1 fruit fly cellular context compared by ENCODE assay signal in genomic region chr3R:23239934-23240632, dm6.
TF ChIP-seq lines count a peak whose summit lies in the region.

No protein-coding gene starts in this region.

TF ChIP-seq in whole organism, embryonic, 481 proteins besides CTCF, POLR2A, EP300 and RAD21 (continued from another document):
- TF ChIP-seq CG10462 (GFP tag; optimal IDR thresholded peaks at IDR 0.05; lab: Kevin White, UChicago), result no peak
- TF ChIP-seq sim (GFP tag; IDR thresholded peaks at IDR 0.05; lab: Robert Waterston, UW), result no peak
- TF ChIP-seq Eip74EF (GFP tag; optimal IDR thresholded peaks at IDR 0.05; lab: Kevin White, UChicago), result peak in 1 of 2 experiments; percentile 70
- no peak for TF ChIP-seq ac (GFP tag; optimal IDR thresholded peaks at IDR 0.05; lab: Kevin White, UChicago)
- no peak for TF ChIP-seq CG2889 (GFP tag; IDR thresholded peaks at IDR 0.05; lab: Robert Waterston, UW)
- TF ChIP-seq BtbVII (GFP tag; optimal IDR thresholded peaks at IDR 0.05; lab: Kevin White, UChicago), result peak; percentile 67
- no peak for TF ChIP-seq ab (GFP tag; optimal IDR thresholded peaks at IDR 0.05; lab: Kevin White, UChicago)
- TF ChIP-seq Elba2 (GFP tag; optimal IDR thresholded peaks at IDR 0.05; lab: Kevin White, UChicago), result no peak
- peak; percentile 55 for TF ChIP-seq CG4360 (GFP tag; IDR thresholded peaks at IDR 0.05; lab: Robert Waterston, UW)
- peak; percentile 51 for TF ChIP-seq org-1 (GFP tag; optimal IDR thresholded peaks at IDR 0.05; lab: Kevin White, UChicago)
- no peak for TF ChIP-seq inv (GFP tag; IDR thresholded peaks at IDR 0.05; lab: Robert Waterston, UW; ENCODE audit: partially characterized antibody)
- TF ChIP-seq fd96Cb (tag; optimal IDR thresholded peaks at IDR 0.05; lab: Kevin White, UChicago), result peak; percentile 75
- TF ChIP-seq trem (tag; optimal IDR thresholded peaks at IDR 0.05; lab: Kevin White, UChicago), result peak; percentile 29
- TF ChIP-seq p53 (GFP tag; optimal IDR thresholded peaks at IDR 0.05; lab: Kevin White, UChicago), result no peak
- TF ChIP-seq CG31441 (GFP tag; IDR thresholded peaks at IDR 0.05; lab: Robert Waterston, UW), result peak; percentile 76
- TF ChIP-seq ase (GFP tag; IDR thresholded peaks at IDR 0.05; lab: Robert Waterston, UW), result no peak
- TF ChIP-seq Dref (GFP tag; IDR thresholded peaks at IDR 0.05; lab: Robert Waterston, UW), result no peak
- TF ChIP-seq stwl (tag; optimal IDR thresholded peaks at IDR 0.05; lab: Kevin White, UChicago), result no peak
- TF ChIP-seq sd (tag; optimal IDR thresholded peaks at IDR 0.05; lab: Kevin White, UChicago), result peak; percentile 24
- TF ChIP-seq CG11085 (GFP tag; IDR thresholded peaks at IDR 0.05; lab: Robert Waterston, UW), result 0 out of 2 replicates have a peak, but pooled peaks have one; percentile 10
- no peak for TF ChIP-seq pb (GFP tag; optimal IDR thresholded peaks at IDR 0.05; lab: Kevin White, UChicago)
- peak; percentile 70; the same call in 1 of the 2 replicates for TF ChIP-seq seq (GFP tag; IDR thresholded peaks at IDR 0.05; lab: Robert Waterston, UW)
- TF ChIP-seq CG15011 (GFP tag; optimal IDR thresholded peaks at IDR 0.05; lab: Kevin White, UChicago), result peak; percentile 46
- peak; percentile 56; the same call in 1 of the 3 replicates for TF ChIP-seq CG11093 (GFP tag; IDR thresholded peaks at IDR 0.05; lab: Robert Waterston, UW)
- no peak for TF ChIP-seq Scr (GFP tag; IDR thresholded peaks at IDR 0.05; lab: Robert Waterston, UW; ENCODE audit: partially characterized antibody)
- TF ChIP-seq ap (GFP tag; IDR thresholded peaks at IDR 0.05; lab: Robert Waterston, UW), result 0 out of 2 replicates have a peak, but pooled peaks have one; percentile 22
- peak; percentile 19 for TF ChIP-seq tup (GFP tag; optimal IDR thresholded peaks at IDR 0.05; lab: Kevin White, UChicago)
- no peak for TF ChIP-seq Stat92E (GFP tag; optimal IDR thresholded peaks at IDR 0.05; lab: Kevin White, UChicago)
- TF ChIP-seq Dp (GFP tag; optimal IDR thresholded peaks at IDR 0.05; lab: Kevin White, UChicago), result no peak
- no peak for TF ChIP-seq CG12236 (GFP tag; optimal IDR thresholded peaks at IDR 0.05; lab: Kevin White, UChicago)
- no peak for TF ChIP-seq CG15479 (GFP tag; optimal IDR thresholded peaks at IDR 0.05; lab: Kevin White, UChicago)
- peak; percentile 71 for TF ChIP-seq unpg (GFP tag; optimal IDR thresholded peaks at IDR 0.05; lab: Kevin White, UChicago)
- peak; percentile 72 for TF ChIP-seq CG11247 (GFP tag; IDR thresholded peaks at IDR 0.05; lab: Robert Waterston, UW)
- no peak for TF ChIP-seq CG5953 (GFP tag; IDR thresholded peaks at IDR 0.05; lab: Robert Waterston, UW)
- peak; percentile 73 for TF ChIP-seq caup (GFP tag; optimal IDR thresholded peaks at IDR 0.05; lab: Kevin White, UChicago; ENCODE audit: severe bottlenecking)
- TF ChIP-seq CG17385 (GFP tag; optimal IDR thresholded peaks at IDR 0.05; lab: Kevin White, UChicago), result peak; percentile 61
- TF ChIP-seq rib (GFP tag; IDR thresholded peaks at IDR 0.05; lab: Robert Waterston, UW), result no peak
- peak; percentile 35 for TF ChIP-seq pnt (GFP tag; optimal IDR thresholded peaks at IDR 0.05; lab: Kevin White, UChicago)
- peak; percentile 65 for TF ChIP-seq lilli (GFP tag; optimal IDR thresholded peaks at IDR 0.05; lab: Kevin White, UChicago)
- 0 out of 3 replicates have a peak, but pooled peaks have one; percentile 30 for TF ChIP-seq H15 (GFP tag; IDR thresholded peaks at IDR 0.05; lab: Robert Waterston, UW)
- no peak for TF ChIP-seq crol (GFP tag; IDR thresholded peaks at IDR 0.05; lab: Robert Waterston, UW)
- TF ChIP-seq CG7987 (GFP tag; optimal IDR thresholded peaks at IDR 0.05; lab: Kevin White, UChicago), result no peak
- peak; percentile 35 for TF ChIP-seq Hsf (GFP tag; optimal IDR thresholded peaks at IDR 0.05; lab: Kevin White, UChicago)
- no peak for TF ChIP-seq CG17568 (GFP tag; optimal IDR thresholded peaks at IDR 0.05; lab: Kevin White, UChicago)
- TF ChIP-seq gsb (GFP tag; IDR thresholded peaks at IDR 0.05; lab: Robert Waterston, UW), result no peak
- TF ChIP-seq ci (GFP tag; IDR thresholded peaks at IDR 0.05; lab: Robert Waterston, UW), result peak; percentile 85
- no peak for TF ChIP-seq unc-4 (GFP tag; IDR thresholded peaks at IDR 0.05; lab: Robert Waterston, UW; ENCODE audit: partially characterized antibody)
- TF ChIP-seq CG7963 (GFP tag; IDR thresholded peaks at IDR 0.05; lab: Robert Waterston, UW; ENCODE audit: partially characterized antibody), result no peak
- peak; percentile 76 for TF ChIP-seq zfh1 (GFP tag; IDR thresholded peaks at IDR 0.05; lab: Robert Waterston, UW)
- TF ChIP-seq Atf-2 (GFP tag; optimal IDR thresholded peaks at IDR 0.05; lab: Kevin White, UChicago), result no peak
- no peak for TF ChIP-seq jigr1 (GFP tag; IDR thresholded peaks at IDR 0.05; lab: Robert Waterston, UW)
- TF ChIP-seq CG11696 (GFP tag; IDR thresholded peaks at IDR 0.05; lab: Robert Waterston, UW), result 0 out of 2 replicates have a peak, but pooled peaks have one; percentile 10
- peak; percentile 23 for TF ChIP-seq oc (tag; optimal IDR thresholded peaks at IDR 0.05; lab: Kevin White, UChicago)
- TF ChIP-seq E2f2 (GFP tag; IDR thresholded peaks at IDR 0.05; lab: Robert Waterston, UW), result peak; percentile 53; the same call in 1 of the 2 replicates
- TF ChIP-seq CG1602 (GFP tag; optimal IDR thresholded peaks at IDR 0.05; lab: Kevin White, UChicago), result peak; percentile 20
- no peak for TF ChIP-seq chn (GFP tag; optimal IDR thresholded peaks at IDR 0.05; lab: Kevin White, UChicago)
- TF ChIP-seq Camta (GFP tag; optimal IDR thresholded peaks at IDR 0.05; lab: Kevin White, UChicago), result peak; percentile 27
- peak; percentile 21; the same call in 1 of the 2 replicates for TF ChIP-seq CG31224 (GFP tag; IDR thresholded peaks at IDR 0.05; lab: Robert Waterston, UW)
- peak; percentile 73 for TF ChIP-seq lmd (GFP tag; IDR thresholded peaks at IDR 0.05; lab: Robert Waterston, UW)
- TF ChIP-seq ham (GFP tag; IDR thresholded peaks at IDR 0.05; lab: Robert Waterston, UW), result no peak
- no peak for TF ChIP-seq Tbp (GFP tag; optimal IDR thresholded peaks at IDR 0.05; lab: Kevin White, UChicago)
- TF ChIP-seq CG3065 (GFP tag; optimal IDR thresholded peaks at IDR 0.05; lab: Kevin White, UChicago), result no peak
- TF ChIP-seq Sry-β (GFP tag; optimal IDR thresholded peaks at IDR 0.05; lab: Kevin White, UChicago), result no peak
- TF ChIP-seq Six4 (GFP tag; optimal IDR thresholded peaks at IDR 0.05; lab: Kevin White, UChicago), result peak; percentile 28
- TF ChIP-seq cwo (GFP tag; optimal IDR thresholded peaks at IDR 0.05; lab: Kevin White, UChicago), result peak; percentile 64
- peak; percentile 64 for TF ChIP-seq CG6272 (GFP tag; IDR thresholded peaks at IDR 0.05; lab: Robert Waterston, UW)
- TF ChIP-seq CG12391 (tag; optimal IDR thresholded peaks at IDR 0.05; lab: Kevin White, UChicago), result no peak
- TF ChIP-seq CG9609 (GFP tag; optimal IDR thresholded peaks at IDR 0.05; lab: Kevin White, UChicago), result peak; percentile 26
- TF ChIP-seq ro (GFP tag; IDR thresholded peaks at IDR 0.05; lab: Robert Waterston, UW), result no peak
- TF ChIP-seq ssp (GFP tag; IDR thresholded peaks at IDR 0.05; lab: Robert Waterston, UW), result peak; percentile 49
- no peak for TF ChIP-seq dimm (GFP tag; IDR thresholded peaks at IDR 0.05; lab: Robert Waterston, UW)
- TF ChIP-seq CG15269 (tag; optimal IDR thresholded peaks at IDR 0.05; lab: Kevin White, UChicago), result peak; percentile 62
- TF ChIP-seq CG34376 (GFP tag; optimal IDR thresholded peaks at IDR 0.05; lab: Kevin White, UChicago), result no peak
- TF ChIP-seq CG9437 (GFP tag; optimal IDR thresholded peaks at IDR 0.05; lab: Kevin White, UChicago), result peak; percentile 36
- peak; percentile 11 for TF ChIP-seq Nf-YB (GFP tag; optimal IDR thresholded peaks at IDR 0.05; lab: Kevin White, UChicago)
- TF ChIP-seq CG14710 (tag; optimal IDR thresholded peaks at IDR 0.05; lab: Kevin White, UChicago), result peak; percentile 48
- peak; percentile 25 for TF ChIP-seq maf-S (GFP tag; optimal IDR thresholded peaks at IDR 0.05; lab: Kevin White, UChicago)
- TF ChIP-seq CG2129 (GFP tag; IDR thresholded peaks at IDR 0.05; lab: Robert Waterston, UW; ENCODE audit: partially characterized antibody), result no peak
- TF ChIP-seq fd3F (GFP tag; optimal IDR thresholded peaks at IDR 0.05; lab: Kevin White, UChicago), result peak; percentile 39
- peak; percentile 95 for TF ChIP-seq D19B (GFP tag; optimal IDR thresholded peaks at IDR 0.05; lab: Kevin White, UChicago)
- TF ChIP-seq CG16779 (GFP tag; IDR thresholded peaks at IDR 0.05; lab: Robert Waterston, UW), result peak; percentile 37; the same call in 1 of the 2 replicates
- peak; percentile 67 for TF ChIP-seq CG6689 (GFP tag; IDR thresholded peaks at IDR 0.05; lab: Robert Waterston, UW)
- peak; percentile 82 for TF ChIP-seq CG7556 (GFP tag; optimal IDR thresholded peaks at IDR 0.05; lab: Kevin White, UChicago)
- TF ChIP-seq en (GFP tag; optimal IDR thresholded peaks at IDR 0.05; lab: Kevin White, UChicago), result no peak
- TF ChIP-seq Aef1 (GFP tag; IDR thresholded peaks at IDR 0.05; lab: Robert Waterston, UW), result peak; percentile 61
- peak; percentile 67 for TF ChIP-seq bcd (GFP tag; optimal IDR thresholded peaks at IDR 0.05; lab: Kevin White, UChicago)
- TF ChIP-seq lbe (GFP tag; optimal IDR thresholded peaks at IDR 0.05; lab: Kevin White, UChicago), result no peak
- peak; percentile 46 for TF ChIP-seq zfh2 (GFP tag; optimal IDR thresholded peaks at IDR 0.05; lab: Kevin White, UChicago)
- TF ChIP-seq dpn (GFP tag; optimal IDR thresholded peaks at IDR 0.05; lab: Kevin White, UChicago), result peak in 1 of 2 experiments; percentile 45
- peak; percentile 29; the same call in 1 of the 2 replicates for TF ChIP-seq CG10321 (GFP tag; IDR thresholded peaks at IDR 0.05; lab: Robert Waterston, UW)
- TF ChIP-seq CG14441 (GFP tag; IDR thresholded peaks at IDR 0.05; lab: Robert Waterston, UW), result peak; percentile 51
- TF ChIP-seq knrl (GFP tag; IDR thresholded peaks at IDR 0.05; lab: Robert Waterston, UW; ENCODE audit: partially characterized antibody), result no peak
- peak; percentile 37 for TF ChIP-seq zen (tag; optimal IDR thresholded peaks at IDR 0.05; lab: Kevin White, UChicago)
- 0 out of 2 replicates have a peak, but pooled peaks have one; percentile 19 for TF ChIP-seq Gsc (GFP tag; IDR thresholded peaks at IDR 0.05; lab: Robert Waterston, UW)
- TF ChIP-seq Hr51 (GFP tag; optimal IDR thresholded peaks at IDR 0.05; lab: Kevin White, UChicago), result peak; percentile 27 to 67
- peak; percentile 19 for TF ChIP-seq CG12219 (GFP tag; optimal IDR thresholded peaks at IDR 0.05; lab: Kevin White, UChicago)
- TF ChIP-seq CG4328 (GFP tag; optimal IDR thresholded peaks at IDR 0.05; lab: Kevin White, UChicago), result no peak
- TF ChIP-seq stc (GFP tag; IDR thresholded peaks at IDR 0.05; lab: Robert Waterston, UW), result peak; percentile 77
- TF ChIP-seq CG18476 (GFP tag; optimal IDR thresholded peaks at IDR 0.05; lab: Kevin White, UChicago), result peak; percentile 2
- peak; percentile 83 for TF ChIP-seq dysf (GFP tag; IDR thresholded peaks at IDR 0.05; lab: Robert Waterston, UW)
- peak; percentile 33; the same call in 1 of the 3 replicates for TF ChIP-seq Optix (GFP tag; IDR thresholded peaks at IDR 0.05; lab: Robert Waterston, UW)
- peak; percentile 22 for TF ChIP-seq Dad (GFP tag; optimal IDR thresholded peaks at IDR 0.05; lab: Kevin White, UChicago)
- TF ChIP-seq CG33213 (GFP tag; optimal IDR thresholded peaks at IDR 0.05; lab: Kevin White, UChicago), result peak; percentile 35
- TF ChIP-seq CG4424 (GFP tag; optimal IDR thresholded peaks at IDR 0.05; lab: Kevin White, UChicago), result peak; percentile 37
- peak in 1 of 2 experiments; percentile 65 for TF ChIP-seq bsh (GFP tag; optimal IDR thresholded peaks at IDR 0.05; lab: Kevin White, UChicago)
- TF ChIP-seq row (GFP tag; IDR thresholded peaks at IDR 0.05; lab: Robert Waterston, UW), result peak; percentile 85
- peak; percentile 20 for TF ChIP-seq Myb (GFP tag; optimal IDR thresholded peaks at IDR 0.05; lab: Kevin White, UChicago)
- TF ChIP-seq CG13123 (GFP tag; optimal IDR thresholded peaks at IDR 0.05; lab: Kevin White, UChicago), result no peak
- TF ChIP-seq cg (GFP tag; optimal IDR thresholded peaks at IDR 0.05; lab: Kevin White, UChicago), result no peak
- no peak for TF ChIP-seq grau (tag; optimal IDR thresholded peaks at IDR 0.05; lab: Kevin White, UChicago)
- no peak for TF ChIP-seq Nf-YA (GFP tag; IDR thresholded peaks at IDR 0.05; lab: Robert Waterston, UW)
- TF ChIP-seq CG43689 (GFP tag; IDR thresholded peaks at IDR 0.05; lab: Robert Waterston, UW), result peak; percentile 20; the same call in 1 of the 2 replicates
- TF ChIP-seq al (GFP tag; IDR thresholded peaks at IDR 0.05; lab: Robert Waterston, UW), result 0 out of 2 replicates have a peak, but pooled peaks have one; percentile 11
- TF ChIP-seq CG7357 (GFP tag; IDR thresholded peaks at IDR 0.05; lab: Robert Waterston, UW), result peak; percentile 41; the same call in 1 of the 3 replicates
- TF ChIP-seq salm (tag; optimal IDR thresholded peaks at IDR 0.05; lab: Kevin White, UChicago), result peak; percentile 40
